Worm (Caenorhabditis elegans): ENCODE data around the gene C14A6.7.

C14A6.7 gene

ce11 chrV:18143445-18143844, 24.7 kb downstream of the C14A6.7 start, which contains the start of gene Y37H2A.14:
Gene Y37H2A.14, plus strand, starts transcription at chrV:18143745.
- TF ChIP-seq nhr-67 (tag; optimal IDR thresholded peaks at IDR 0.05) (no peak), mdl-1 (tag; optimal IDR thresholded peaks at IDR 0.05) (no peak), nhr-43 (tag; optimal IDR thresholded peaks at IDR 0.05; ENCODE audit: poor library complexity, severe bottlenecking) (no peak), ceh-82 (tag; optimal IDR thresholded peaks at IDR 0.05) (no peak), ztf-4 (tag; optimal IDR thresholded peaks at IDR 0.05) (no peak), snpc-4 (tag; optimal IDR thresholded peaks at IDR 0.05) (no peak), fkh-2 (tag; optimal IDR thresholded peaks at IDR 0.05) (no peak)

- TF ChIP-seq aly-2 (tag; optimal IDR thresholded peaks at IDR 0.05) (no peak), fos-1 (tag; optimal IDR thresholded peaks at IDR 0.05) (no peak), nfya-1 (tag; optimal IDR thresholded peaks at IDR 0.05; ENCODE audit: insufficient read depth) (no peak), elt-2 (tag; optimal IDR thresholded peaks at IDR 0.05) (no peak), ceh-82 (tag; optimal IDR thresholded peaks at IDR 0.05) (no peak), nhr-12 (tag; optimal IDR thresholded peaks at IDR 0.05) (no peak), nhr-28 (tag; optimal IDR thresholded peaks at IDR 0.05) (no peak), ama-1 (optimal IDR thresholded peaks at IDR 0.05) (no peak), unc-39 (tag; optimal IDR thresholded peaks at IDR 0.05) (no peak), nhr-237 (tag; optimal IDR thresholded peaks at IDR 0.05) (no peak), nhr-11 (tag; optimal IDR thresholded peaks at IDR 0.05) (no peak), nhr-67 (tag; optimal IDR thresholded peaks at IDR 0.05) (no peak), pqm-1 (tag; optimal IDR thresholded peaks at IDR 0.05) (no peak), elt-3 (tag; optimal IDR thresholded peaks at IDR 0.05) (no peak), tbx-2 (tag; optimal IDR thresholded peaks at IDR 0.05) (no peak), ceh-16 (tag; optimal IDR thresholded peaks at IDR 0.05) (no peak)
These were observed 25.6 kb downstream of the C14A6.7 start, which contains the start of gene Y37H2A.13 for ce11 chrV:18142549-18142948. Gene Y37H2A.13, plus strand, starts transcription at chrV:18142849.

- no peak for TF ChIP-seq nhr-237 (tag; optimal IDR thresholded peaks at IDR 0.05)
- TF ChIP-seq aly-2 (tag; optimal IDR thresholded peaks at IDR 0.05) = no peak
- TF ChIP-seq egl-5 (tag; optimal IDR thresholded peaks at IDR 0.05) = no peak
- TF ChIP-seq elt-1 (tag; optimal IDR thresholded peaks at IDR 0.05) = no peak
- TF ChIP-seq R02D3.7 (tag; optimal IDR thresholded peaks at IDR 0.05) = no peak
- TF ChIP-seq nhr-25 (tag; optimal IDR thresholded peaks at IDR 0.05) = no peak
These were observed 27.0 kb downstream of the C14A6.7 start, which contains the start of gene Y37H2A.11 for ce11 chrV:18141161-18141560. Gene Y37H2A.11, plus strand, starts transcription at chrV:18141461.

ce11 chrV:18138695-18139094, 29.5 kb downstream of the C14A6.7 start, which contains the start of gene Y37H2A.10:
Gene Y37H2A.10, plus strand, starts transcription at chrV:18138995.
- TF ChIP-seq nhr-11 (tag; optimal IDR thresholded peaks at IDR 0.05) (no peak), mml-1 (tag; optimal IDR thresholded peaks at IDR 0.05) (no peak), pqm-1 (tag; optimal IDR thresholded peaks at IDR 0.05) (no peak), nhr-67 (tag; optimal IDR thresholded peaks at IDR 0.05) (no peak), ceh-82 (tag; optimal IDR thresholded peaks at IDR 0.05) (no peak), snpc-4 (tag; optimal IDR thresholded peaks at IDR 0.05) (no peak), pha-4 (tag; optimal IDR thresholded peaks at IDR 0.05) (no peak), ztf-4 (tag; optimal IDR thresholded peaks at IDR 0.05) (no peak), elt-2 (tag; optimal IDR thresholded peaks at IDR 0.05) (no peak), egl-5 (tag; optimal IDR thresholded peaks at IDR 0.05) (no peak), jun-1 (tag; optimal IDR thresholded peaks at IDR 0.05) (no peak), elt-3 (tag; optimal IDR thresholded peaks at IDR 0.05) (no peak), ama-1 (optimal IDR thresholded peaks at IDR 0.05) (no peak), nhr-23 (tag; optimal IDR thresholded peaks at IDR 0.05) (no peak), egl-27 (tag; optimal IDR thresholded peaks at IDR 0.05) (no peak), nhr-28 (tag; optimal IDR thresholded peaks at IDR 0.05) (no peak), mdl-1 (tag; optimal IDR thresholded peaks at IDR 0.05) (no peak), ceh-9 (tag; optimal IDR thresholded peaks at IDR 0.05) (no peak)

- TF ChIP-seq lsy-12 (tag; optimal IDR thresholded peaks at IDR 0.05) (no peak), eor-1 (tag; optimal IDR thresholded peaks at IDR 0.05) (no peak), ceh-9 (tag; optimal IDR thresholded peaks at IDR 0.05) (no peak), ztf-11 (tag; optimal IDR thresholded peaks at IDR 0.05) (no peak), sea-2 (GFP tag; optimal IDR thresholded peaks at IDR 0.05) (no peak), egl-27 (tag; optimal IDR thresholded peaks at IDR 0.05) (no peak), ceh-82 (tag; optimal IDR thresholded peaks at IDR 0.05) (no peak)
These were observed 30.5 kb downstream of the C14A6.7 start for ce11 chrV:18137679-18138078.
